Fruit fly (Drosophila melanogaster) Kc167 (cell line): ENCODE measurements around the gene CG13850.

Source experiments
- Myc ChIP-seq: fragments of >200 bp; optimal IDR thresholded peaks from 2 replicates; lab custom pipeline; 2017; ENCODE audit warnings: missing external identifiers
- Sin3A ChIP-seq: fragments of >200 bp; optimal IDR thresholded peaks from 2 replicates; lab custom pipeline; 2018; ENCODE audit warnings: missing external identifiers
- h ChIP-seq: fragments of >200 bp; optimal IDR thresholded peaks from 3 replicates; lab custom pipeline; 2018; ENCODE audit warnings: missing external identifiers
- insv ChIP-seq: fragments of >200 bp; optimal IDR thresholded peaks from 3 replicates; lab custom pipeline; 2018; ENCODE audit warnings: missing external identifiers
- psq ChIP-seq: fragments of >200 bp; optimal IDR thresholded peaks from 2 replicates; lab custom pipeline; 2017; ENCODE audit warnings: missing external identifiers
- ttk ChIP-seq: sonication (Bioruptor generic); optimal IDR thresholded peaks from 2 replicates; lab custom pipeline; 2017; ENCODE audit warnings: missing external identifiers

CG13850 gene

DNA sequence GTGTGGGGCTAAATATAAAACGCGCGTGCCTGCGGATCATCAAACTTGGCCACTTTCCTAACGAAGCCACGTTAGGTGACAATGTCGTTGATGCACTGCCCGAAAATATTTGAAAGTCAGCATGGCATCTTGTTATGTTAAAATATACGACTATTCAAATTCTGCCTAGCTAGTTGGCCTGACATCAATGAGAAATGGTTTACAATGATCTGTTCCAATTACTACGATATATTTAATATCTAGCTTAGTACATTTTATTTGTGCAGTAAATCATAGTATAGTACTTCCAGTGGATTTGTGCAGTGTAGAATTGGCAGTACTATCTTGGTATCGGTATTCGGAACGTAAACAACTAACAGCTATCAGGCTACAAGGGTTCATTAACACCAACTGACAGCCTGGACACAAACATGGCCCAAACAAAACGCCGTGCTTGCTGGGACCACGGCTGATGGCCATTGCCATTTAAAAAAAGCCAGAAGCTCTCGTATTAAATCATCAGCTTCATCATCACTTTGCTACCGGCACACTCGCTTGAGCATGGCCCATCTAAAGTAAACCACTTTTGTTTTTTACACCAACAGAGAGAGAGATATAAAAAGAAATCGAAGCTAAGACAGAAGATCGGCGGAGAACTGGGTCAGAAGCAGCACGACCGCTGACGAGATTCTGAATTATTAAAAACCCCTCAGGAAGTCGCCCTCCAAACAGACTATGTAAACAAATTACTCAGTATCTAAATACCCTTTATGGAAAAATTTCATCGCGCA lies 15.1 kb downstream of the CG13850 start:
- TF ChIP-seq insv (lab: Kevin White, UChicago) (no peak), ttk (lab: Kevin White, UChicago) (no peak), psq (no peak), Sin3A (lab: Kevin White, UChicago) (no peak), Myc (lab: Kevin White, UChicago) (no peak), h (no peak)

DNA sequence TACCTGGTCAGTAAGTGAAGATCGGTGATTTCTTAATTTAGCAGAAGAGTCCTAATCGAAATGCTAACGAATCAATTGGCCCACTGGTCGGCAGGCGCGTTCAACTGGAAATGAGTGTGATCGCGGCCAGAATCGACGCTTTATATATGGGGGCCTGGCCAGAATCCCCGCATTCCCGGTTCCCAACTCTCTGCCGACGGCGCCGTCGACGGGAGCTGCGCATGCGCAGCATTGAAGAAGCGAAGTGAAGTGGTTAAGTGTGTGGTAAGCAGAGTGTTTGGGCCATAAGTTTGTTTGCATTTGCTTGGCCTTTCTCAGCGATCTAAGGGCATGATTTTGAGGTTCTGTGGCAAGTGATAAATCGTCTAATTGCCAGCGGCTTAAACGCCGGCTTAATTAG lies 16.7 kb downstream of the CG13850 start, which contains the start of gene CG13857:
CG13857 (minus strand) TSS at position 101 of the 400 bp plus-strand sequence.
- TF ChIP-seq psq, result no peak
- TF ChIP-seq h, result no peak
- no peak for TF ChIP-seq Sin3A (lab: Kevin White, UChicago)
- no peak for TF ChIP-seq Myc (lab: Kevin White, UChicago)
- TF ChIP-seq ttk (lab: Kevin White, UChicago), result no peak
- TF ChIP-seq insv (lab: Kevin White, UChicago), result no peak

DNA sequence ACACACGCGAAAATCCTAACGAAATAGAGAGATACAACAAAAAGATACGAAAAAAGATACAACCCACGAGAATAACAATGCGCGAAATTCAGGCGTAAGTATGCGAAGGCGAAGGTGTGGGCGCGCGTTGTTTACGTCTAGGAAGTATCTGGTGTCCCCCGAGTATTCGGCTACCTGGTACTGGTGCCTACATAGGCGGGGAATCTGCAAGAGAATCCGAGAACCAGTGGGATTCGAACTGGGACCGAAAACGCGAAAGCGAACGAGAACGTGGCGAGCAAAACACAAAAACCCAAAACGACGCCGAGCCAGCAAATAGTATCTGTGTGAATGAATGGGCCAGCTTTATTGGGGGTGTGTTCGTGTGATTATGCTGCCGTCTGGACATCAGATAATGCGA lies 20.6 kb downstream of the CG13850 start:
- TF ChIP-seq insv (lab: Kevin White, UChicago), result no peak
- TF ChIP-seq Sin3A (lab: Kevin White, UChicago), result no peak
- no peak for TF ChIP-seq psq
- no peak for TF ChIP-seq h
- TF ChIP-seq Myc (lab: Kevin White, UChicago), result no peak
- no peak for TF ChIP-seq ttk (lab: Kevin White, UChicago)

DNA sequence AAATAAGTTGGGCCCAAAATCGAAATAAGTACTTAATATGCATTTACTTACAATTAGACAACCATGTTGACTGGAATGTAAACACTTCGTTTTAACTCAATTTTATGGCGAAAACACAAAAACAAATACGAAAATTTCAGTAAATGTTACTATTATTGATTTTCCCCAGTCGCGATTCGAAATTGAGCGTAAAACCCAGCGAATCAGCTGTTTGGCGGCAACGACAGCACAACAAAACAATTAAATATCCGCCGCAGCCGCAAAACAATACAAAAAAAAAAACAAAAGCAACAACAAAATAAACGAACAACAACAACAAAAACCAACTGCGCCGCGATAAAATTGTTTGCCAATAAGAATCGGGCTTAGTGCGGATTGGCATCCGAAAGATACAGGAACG lies 21.1 kb downstream of the CG13850 start, which contains the start of the genes CAH8 and CG7059:
CAH8 (minus strand) TSS at position 101 of the 400 bp plus-strand sequence.
CG7059 (plus strand) TSS at position 167 of the 400 bp plus-strand sequence.
- TF ChIP-seq h (no peak), Sin3A (lab: Kevin White, UChicago) (no peak), ttk (lab: Kevin White, UChicago) (no peak), Myc (lab: Kevin White, UChicago) (no peak)

DNA sequence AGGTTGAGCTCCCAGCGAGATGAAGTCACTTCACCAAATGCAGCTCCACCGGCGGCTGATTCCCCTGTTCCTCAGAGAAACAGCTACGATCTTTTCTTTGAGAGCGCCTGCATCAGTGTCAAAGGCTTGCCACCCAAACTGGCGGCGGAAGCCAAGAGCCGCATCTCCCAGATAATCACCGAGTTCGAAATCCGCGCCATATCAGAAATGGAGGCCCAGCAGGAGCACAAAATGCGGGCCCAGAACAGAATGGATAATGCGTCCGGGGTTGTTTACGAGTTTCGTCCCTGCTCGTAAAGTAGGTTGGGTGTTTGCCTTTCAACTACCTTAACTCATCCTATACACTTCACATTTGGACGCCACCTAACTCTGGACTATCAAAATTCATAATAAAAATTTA lies 29.0 kb downstream of the CG13850 start, which contains the start of gene Gpdh3:
Gpdh3 (plus strand) TSS at position 301 of the 400 bp plus-strand sequence.
- no peak for TF ChIP-seq Sin3A (lab: Kevin White, UChicago)
- no peak for TF ChIP-seq Myc (lab: Kevin White, UChicago)
- no peak for TF ChIP-seq psq
- TF ChIP-seq insv (lab: Kevin White, UChicago), result no peak
- no peak for TF ChIP-seq h
- no peak for TF ChIP-seq ttk (lab: Kevin White, UChicago)

DNA sequence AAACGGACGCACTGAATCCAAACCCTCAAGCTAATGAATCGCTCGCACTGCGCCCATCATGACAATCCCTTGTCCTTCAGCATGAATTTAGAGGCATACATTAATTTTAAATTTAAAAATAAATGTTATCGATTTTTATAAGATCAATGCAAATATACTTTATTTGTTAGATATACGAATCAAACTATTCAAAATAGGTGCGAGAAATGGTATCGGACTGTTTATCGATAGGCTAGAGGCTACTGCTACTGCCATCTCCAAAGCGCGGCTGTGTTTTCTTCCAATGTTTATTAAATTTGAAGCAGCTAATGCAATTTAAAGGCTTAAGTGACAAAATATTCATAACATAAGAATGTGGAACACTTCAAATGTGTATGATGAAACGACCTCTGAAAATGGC lies 29.6 kb downstream of the CG13850 start, which contains the start of gene CG43342:
CG43342 (plus strand) TSS at position 264 of the 400 bp plus-strand sequence.
- no peak for TF ChIP-seq Myc (lab: Kevin White, UChicago)
- TF ChIP-seq h, result no peak
- TF ChIP-seq insv (lab: Kevin White, UChicago), result no peak
- TF ChIP-seq psq, result no peak
- TF ChIP-seq Sin3A (lab: Kevin White, UChicago), result no peak
- TF ChIP-seq ttk (lab: Kevin White, UChicago), result no peak

DNA sequence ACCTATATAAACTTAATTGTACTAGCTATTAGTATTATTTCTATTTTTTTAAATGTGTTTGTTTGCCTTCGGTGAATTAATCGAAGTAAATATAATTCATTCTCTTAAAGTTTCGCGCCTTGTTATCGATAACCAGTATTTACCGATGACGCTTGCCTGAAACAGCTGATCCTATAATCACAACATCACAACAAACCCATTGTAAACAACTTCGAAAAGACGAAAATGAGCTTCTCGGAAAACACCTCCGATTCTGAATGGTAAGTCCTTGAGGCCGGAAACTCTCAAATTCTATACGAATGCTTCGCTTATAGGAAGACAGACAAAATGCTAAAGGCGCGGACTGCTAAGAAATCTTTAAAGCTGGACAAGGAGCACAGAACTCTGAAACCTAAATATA lies 30.8 kb downstream of the CG13850 start, which contains the start of gene CG34149:
CG34149 (plus strand) TSS at position 187 of the 400 bp plus-strand sequence.
- TF ChIP-seq insv (lab: Kevin White, UChicago), result no peak
- TF ChIP-seq ttk (lab: Kevin White, UChicago), result no peak
- TF ChIP-seq h, result no peak
- no peak for TF ChIP-seq Myc (lab: Kevin White, UChicago)
- no peak for TF ChIP-seq psq
- no peak for TF ChIP-seq Sin3A (lab: Kevin White, UChicago)

DNA sequence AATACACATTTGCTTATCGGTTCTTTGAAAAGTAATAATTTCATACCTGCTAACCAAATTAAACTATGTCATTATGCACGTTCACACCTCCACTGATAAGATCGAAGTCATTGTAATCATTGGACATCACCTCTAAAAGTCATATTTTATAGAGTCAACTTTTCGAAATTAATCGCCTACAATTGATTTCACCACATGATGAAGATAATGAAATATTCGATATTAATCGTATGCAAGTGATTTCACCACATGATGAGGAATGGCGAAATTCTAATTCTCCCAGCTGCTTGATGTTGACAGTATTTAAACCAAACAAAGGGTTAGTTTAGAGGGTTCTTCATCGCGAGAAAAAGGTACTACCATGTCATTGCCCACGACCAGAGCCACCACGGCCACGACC lies 35.0 kb downstream of the CG13850 start, which contains the start of gene CG18596:
CG18596 (plus strand) TSS at position 250 of the 400 bp plus-strand sequence.
- no peak for TF ChIP-seq h

DNA sequence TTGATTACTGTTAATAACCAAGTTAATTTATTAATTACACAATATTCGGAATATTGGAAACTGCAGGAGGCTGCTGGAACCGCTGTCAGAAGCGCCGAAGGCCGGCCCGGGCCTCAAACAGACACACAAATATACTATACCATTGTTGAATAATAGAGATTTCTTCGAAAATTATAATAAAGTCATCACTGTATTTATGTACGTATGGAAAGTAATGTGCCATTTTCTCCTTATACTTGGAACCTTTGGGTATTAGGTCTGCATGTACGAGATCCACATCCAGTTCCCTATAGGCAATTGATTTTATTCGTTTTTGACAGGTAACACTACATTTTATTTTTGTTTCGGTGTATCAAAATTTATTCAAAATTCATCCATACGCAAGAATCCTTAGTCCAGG lies 38.2 kb downstream of the CG13850 start, which contains the start of gene CG7069:
CG7069 (plus strand) TSS at position 301 of the 400 bp plus-strand sequence.
- no peak for TF ChIP-seq Sin3A (lab: Kevin White, UChicago)
- no peak for TF ChIP-seq h

DNA sequence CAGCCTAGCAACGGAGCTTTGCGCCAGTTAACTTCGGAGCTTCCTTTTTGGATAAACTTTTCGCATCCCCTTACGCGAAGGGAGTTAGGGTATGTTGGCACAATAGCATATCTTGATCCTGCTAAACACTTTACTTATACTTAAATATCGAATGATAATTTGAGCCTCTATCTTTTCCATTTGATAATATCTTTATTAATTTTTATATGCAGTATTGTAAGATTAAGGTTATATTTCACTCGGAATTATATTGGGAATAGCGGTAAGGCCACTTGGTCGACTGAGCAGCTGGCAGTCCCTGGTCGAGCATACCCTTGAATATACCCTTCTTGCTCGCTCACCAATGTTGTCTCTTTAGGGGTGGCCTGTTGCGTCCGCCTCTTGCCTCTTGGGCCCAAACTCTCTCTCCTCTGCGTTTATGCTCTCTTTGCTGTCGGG lies 41.9 kb downstream of the CG13850 start:
- TF ChIP-seq Myc (lab: Kevin White, UChicago), result no peak
- no peak for TF ChIP-seq h
- TF ChIP-seq insv (lab: Kevin White, UChicago), result no peak
- TF ChIP-seq Sin3A (lab: Kevin White, UChicago), result no peak
- TF ChIP-seq ttk (lab: Kevin White, UChicago), result no peak
- TF ChIP-seq psq, result no peak

DNA sequence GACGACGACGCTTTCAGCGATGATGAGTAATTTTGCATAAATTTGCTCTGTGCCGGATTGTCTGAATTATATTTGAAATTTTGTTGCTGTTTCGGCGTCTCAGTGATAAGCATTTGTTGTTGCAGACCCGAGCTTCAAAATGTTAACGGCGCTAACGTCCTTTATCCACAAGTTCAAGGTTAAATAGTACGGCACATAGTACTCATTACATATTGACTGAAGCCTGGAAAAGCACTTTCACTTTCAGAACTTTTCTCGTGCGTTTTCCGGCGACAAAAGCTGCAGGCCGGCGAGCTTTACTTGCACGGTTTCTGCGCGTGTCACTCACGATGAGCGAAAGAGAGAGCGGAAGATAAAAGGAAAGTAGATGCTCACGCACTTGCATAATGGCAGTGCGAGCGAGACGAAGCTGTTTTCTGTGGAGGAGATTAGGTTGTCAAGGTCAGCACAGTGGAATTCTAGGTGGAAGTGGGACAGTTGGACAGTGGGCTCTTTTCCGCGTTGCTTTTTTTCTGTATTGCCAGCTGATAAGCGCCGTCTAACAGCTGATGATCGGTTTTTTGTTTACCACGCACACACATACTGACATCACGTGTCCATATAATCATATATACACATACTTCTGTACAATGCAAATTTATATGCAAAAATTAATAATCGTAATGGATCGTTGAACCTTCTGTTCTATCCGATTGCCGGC lies 42.5 kb downstream of the CG13850 start:
- TF ChIP-seq insv (lab: Kevin White, UChicago) (no peak), psq (no peak), h (no peak), Myc (lab: Kevin White, UChicago) (no peak), ttk (lab: Kevin White, UChicago) (no peak), Sin3A (lab: Kevin White, UChicago) (no peak)
